Worm (Caenorhabditis elegans) whole organism, L2 larva: ENCODE data around the gene mml-1.

Source experiments
- R02D3.7 ChIP-seq: fragments of 150-350 bp; optimal IDR thresholded peaks from 2 replicates; lab custom pipeline; 2014; ENCODE audit warnings: missing biosample characterization, missing genetic modification characterization
- egl-27 ChIP-seq: sonication (generic microtip); optimal IDR thresholded peaks from 3 replicates; lab custom pipeline; 2017; ENCODE audit warnings: missing biosample characterization, missing genetic modification reagents, missing genetic modification characterization
- elt-3 ChIP-seq: sonication (generic microtip); optimal IDR thresholded peaks from 2 replicates; lab custom pipeline; 2017; ENCODE audit warnings: missing biosample characterization, missing genetic modification characterization
- lsy-2 ChIP-seq, 2 experiments: fragments of 150-350 bp in 1 of 2; sonication (generic microtip) in 1 of 2; optimal IDR thresholded peaks; 2 replicates each; lab custom pipeline; 2014 to 2017; ENCODE audit warnings: missing biosample characterization in 2 of 2, missing genetic modification characterization in 2 of 2
- mbf-1 ChIP-seq: sonication (generic microtip); optimal IDR thresholded peaks from 2 replicates; lab custom pipeline; 2017; ENCODE audit warnings: missing biosample characterization, missing genetic modification characterization
- mdl-1 ChIP-seq, 2 experiments: fragments of 150-350 bp in 1 of 2; sonication (generic microtip) in 1 of 2; optimal IDR thresholded peaks; 2 replicates each; lab custom pipeline; 2017; ENCODE audit warnings: missing biosample characterization in 2 of 2, missing genetic modification characterization in 2 of 2
- nhr-10 ChIP-seq: sonication (generic microtip); optimal IDR thresholded peaks from 2 replicates; lab custom pipeline; 2017; ENCODE audit warnings: missing biosample characterization, missing genetic modification characterization
- snpc-4 ChIP-seq: fragments of 150-350 bp; optimal IDR thresholded peaks from 2 replicates; lab custom pipeline; 2014; ENCODE audit warnings: missing biosample characterization, missing genetic modification characterization

- TF ChIP-seq mdl-1 (tag; optimal IDR thresholded peaks at IDR 0.05; lab: Kevin White, UChicago) (no peak), lsy-2 (tag; optimal IDR thresholded peaks at IDR 0.05; lab: Kevin White, UChicago) (no peak), R02D3.7 (tag; lab: Kevin White, UChicago) (no peak), elt-3 (tag; lab: Kevin White, UChicago) (no peak), egl-27 (tag; lab: Kevin White, UChicago) (no peak), nhr-10 (tag; lab: Kevin White, UChicago) (no peak), mbf-1 (tag; lab: Kevin White, UChicago) (no peak), snpc-4 (tag; lab: Kevin White, UChicago) (no peak)
Measured at ce11 chrIII:7322018-7322417, 52.5 kb downstream of the mml-1 start.
